Worm (Caenorhabditis elegans): ENCODE results near the gene C45G9.5.

ce11 chrIII:5089489-5089888 lies 41.6 kb downstream of the C45G9.5 start:
- TF ChIP-seq dao-5 (tag; optimal IDR thresholded peaks at IDR 0.05) (no peak), W03F9.2 (tag; optimal IDR thresholded peaks at IDR 0.05) (no peak), him-1 (tag; optimal IDR thresholded peaks at IDR 0.05) (no peak)
